Worm (Caenorhabditis elegans) whole organism, L3 larva: Measurements from ENCODE around the gene kxd-1.
A peak's percentile ranks its signal among the peaks of the same experiment; 100 is the strongest.

Experiments used
- R02D3.7 ChIP-seq: fragments of 150-350 bp; optimal IDR thresholded peaks from 2 replicates; lab custom pipeline; 2014; ENCODE audit warnings: missing biosample characterization, missing genetic modification characterization
- ZK546.5 ChIP-seq: sonication (generic microtip); optimal IDR thresholded peaks from 2 replicates; lab custom pipeline; 2017; ENCODE audit warnings: missing biosample characterization, missing genetic modification characterization
- aly-2 ChIP-seq: fragments of 150-350 bp; optimal IDR thresholded peaks from 2 replicates; lab custom pipeline; 2014; ENCODE audit warnings: missing biosample characterization, missing genetic modification characterization
- ama-1 ChIP-seq: fragments of 150-350 bp; optimal IDR thresholded peaks from 2 replicates; lab custom pipeline; 2018
- ceh-28 ChIP-seq: fragments of 150-350 bp; optimal IDR thresholded peaks from 2 replicates; lab custom pipeline; 2014; ENCODE audit warnings: missing biosample characterization, missing genetic modification reagents, missing genetic modification characterization
- ceh-82 ChIP-seq: fragments of 150-350 bp; optimal IDR thresholded peaks from 2 replicates; lab custom pipeline; 2014; ENCODE audit warnings: missing biosample characterization, missing genetic modification characterization
- ceh-9 ChIP-seq: sonication (generic microtip); optimal IDR thresholded peaks from 2 replicates; lab custom pipeline; 2018; ENCODE audit warnings: missing biosample characterization, missing genetic modification characterization
- daf-12 ChIP-seq: fragments of 150-350 bp; optimal IDR thresholded peaks from 2 replicates; lab custom pipeline; 2014; ENCODE audit warnings: missing biosample characterization, missing genetic modification reagents, missing genetic modification characterization
- egl-27 ChIP-seq: sonication (generic microtip); optimal IDR thresholded peaks from 4 replicates; lab custom pipeline; 2017; ENCODE audit warnings: missing biosample characterization, missing genetic modification reagents, missing genetic modification characterization
- egl-5 ChIP-seq: fragments of 150-350 bp; optimal IDR thresholded peaks from 2 replicates; lab custom pipeline; 2017; ENCODE audit warnings: missing biosample characterization, missing genetic modification reagents, missing genetic modification characterization, inconsistent platforms
- elt-1 ChIP-seq: fragments of 150-350 bp; optimal IDR thresholded peaks from 2 replicates; lab custom pipeline; 2014; ENCODE audit warnings: missing biosample characterization, missing genetic modification characterization
- elt-2 ChIP-seq: sonication (generic microtip); optimal IDR thresholded peaks from 2 replicates; lab custom pipeline; 2016; ENCODE audit warnings: missing genetic modification reagents, mild to moderate bottlenecking, missing genetic modification characterization, missing compliant biosample characterization
- elt-3 ChIP-seq, 3 experiments: fragments of 150-350 bp in 1 of 3; sonication (generic microtip) in 2 of 3; optimal IDR thresholded peaks; 2 replicates in 2 of 3; 4 replicates in 1 of 3; lab custom pipeline; 2014 to 2017; ENCODE audit warnings: missing biosample characterization in 3 of 3, missing genetic modification characterization in 3 of 3
- eor-1 ChIP-seq, 2 experiments: fragments of 150-350 bp; optimal IDR thresholded peaks; 2 replicates each; lab custom pipeline; 2014 to 2018; ENCODE audit warnings: missing biosample characterization in 2 of 2, missing genetic modification characterization in 2 of 2
- fkh-10 ChIP-seq: sonication (generic microtip); optimal IDR thresholded peaks from 2 replicates; lab custom pipeline; 2017; ENCODE audit warnings: missing biosample characterization, missing genetic modification reagents, missing genetic modification characterization
- fkh-2 ChIP-seq: fragments of 150-350 bp; optimal IDR thresholded peaks from 2 replicates; lab custom pipeline; 2014; ENCODE audit warnings: missing biosample characterization, missing genetic modification reagents, missing genetic modification characterization
- hmg-11 ChIP-seq: sonication (generic microtip); optimal IDR thresholded peaks from 2 replicates; lab custom pipeline; 2016; ENCODE audit warnings: missing genetic modification characterization, missing compliant biosample characterization
- jun-1 ChIP-seq: fragments of 150-350 bp; optimal IDR thresholded peaks from 2 replicates; lab custom pipeline; 2014; ENCODE audit warnings: missing biosample characterization, missing genetic modification reagents, missing genetic modification characterization
- lin-15B ChIP-seq: fragments of 150-350 bp; optimal IDR thresholded peaks from 2 replicates; lab custom pipeline; 2014; ENCODE audit warnings: missing biosample characterization, missing genetic modification characterization
- lin-39 ChIP-seq: fragments of 150-350 bp; optimal IDR thresholded peaks from 2 replicates; lab custom pipeline; 2018; ENCODE audit warnings: missing biosample characterization, missing genetic modification reagents, missing genetic modification characterization
- lsy-12 ChIP-seq: sonication (generic microtip); optimal IDR thresholded peaks from 2 replicates; lab custom pipeline; 2016; ENCODE audit warnings: mild to moderate bottlenecking, missing genetic modification characterization, missing compliant biosample characterization
- nfya-1 ChIP-seq: sonication (generic microtip); optimal IDR thresholded peaks from 2 replicates; lab custom pipeline; 2017; ENCODE audit warnings: missing genetic modification characterization, mild to moderate bottlenecking, missing compliant biosample characterization, antibody characterized with exemption, moderate library complexity; ENCODE audit not compliant: insufficient read depth
- nhr-11 ChIP-seq: fragments of 150-350 bp; optimal IDR thresholded peaks from 2 replicates; lab custom pipeline; 2014; ENCODE audit warnings: missing biosample characterization, missing genetic modification characterization
- nhr-12 ChIP-seq: fragments of 150-350 bp; optimal IDR thresholded peaks from 2 replicates; lab custom pipeline; 2014; ENCODE audit warnings: missing biosample characterization, missing genetic modification characterization
- nhr-23 ChIP-seq: fragments of 150-350 bp; optimal IDR thresholded peaks from 2 replicates; lab custom pipeline; 2014; ENCODE audit warnings: missing biosample characterization, missing genetic modification reagents, missing genetic modification characterization
- nhr-237 ChIP-seq: fragments of 150-350 bp; optimal IDR thresholded peaks from 2 replicates; lab custom pipeline; 2014; ENCODE audit warnings: missing biosample characterization, missing genetic modification characterization
- nhr-25 ChIP-seq: sonication (generic microtip); optimal IDR thresholded peaks from 2 replicates; lab custom pipeline; 2017; ENCODE audit warnings: missing biosample characterization, missing genetic modification characterization
- nhr-28 ChIP-seq: fragments of 150-350 bp; optimal IDR thresholded peaks from 2 replicates; lab custom pipeline; 2014; ENCODE audit warnings: missing biosample characterization, missing genetic modification characterization
- nhr-43 ChIP-seq: sonication (generic microtip); optimal IDR thresholded peaks from 2 replicates; lab custom pipeline; 2016; ENCODE audit warnings: mild to moderate bottlenecking, missing genetic modification characterization, missing compliant biosample characterization; ENCODE audit not compliant: poor library complexity, severe bottlenecking
- nhr-76 ChIP-seq: fragments of 150-350 bp; sonication (generic microtip); optimal IDR thresholded peaks from 5 replicates; lab custom pipeline; 2014; ENCODE audit warnings: missing biosample characterization, missing genetic modification characterization
- nhr-77 ChIP-seq: fragments of 150-350 bp; optimal IDR thresholded peaks from 2 replicates; lab custom pipeline; 2014; ENCODE audit warnings: missing biosample characterization, missing genetic modification characterization
- pha-4 ChIP-seq: fragments of 150-350 bp; optimal IDR thresholded peaks from 2 replicates; lab custom pipeline; 2014; ENCODE audit warnings: missing biosample characterization, missing genetic modification reagents, missing genetic modification characterization
- pqm-1 ChIP-seq: fragments of 150-350 bp; optimal IDR thresholded peaks from 2 replicates; lab custom pipeline; 2017; ENCODE audit warnings: missing biosample characterization, missing genetic modification characterization, inconsistent platforms
- sea-2 ChIP-seq: fragments of 150-350 bp; sonication (generic microtip); optimal IDR thresholded peaks from 4 replicates; lab custom pipeline; 2014; ENCODE audit warnings: missing biosample characterization, missing genetic modification reagents, missing genetic modification characterization
- skn-1 ChIP-seq: fragments of 150-350 bp; optimal IDR thresholded peaks from 2 replicates; lab custom pipeline; 2014; ENCODE audit warnings: missing biosample characterization, missing genetic modification characterization
- snpc-4 ChIP-seq: fragments of 150-350 bp; optimal IDR thresholded peaks from 2 replicates; lab custom pipeline; 2014; ENCODE audit warnings: missing biosample characterization, missing genetic modification characterization
- tbx-2 ChIP-seq: sonication (generic microtip); optimal IDR thresholded peaks from 2 replicates; lab custom pipeline; 2016; ENCODE audit warnings: mild to moderate bottlenecking, missing genetic modification characterization, missing compliant biosample characterization
- unc-39 ChIP-seq: sonication (generic microtip); optimal IDR thresholded peaks from 4 replicates; lab custom pipeline; 2017; ENCODE audit warnings: missing biosample characterization, missing genetic modification characterization
- unc-62 ChIP-seq: fragments of 150-350 bp; sonication (generic microtip); optimal IDR thresholded peaks from 4 replicates; lab custom pipeline; 2014; ENCODE audit warnings: missing biosample characterization, missing genetic modification reagents, missing genetic modification characterization
- zag-1 ChIP-seq: fragments of 150-350 bp; optimal IDR thresholded peaks from 2 replicates; lab custom pipeline; 2014; ENCODE audit warnings: missing biosample characterization, missing genetic modification characterization
- ztf-11 ChIP-seq: fragments of 150-350 bp; optimal IDR thresholded peaks from 2 replicates; lab custom pipeline; 2014; ENCODE audit warnings: missing biosample characterization, missing genetic modification characterization
- ztf-4 ChIP-seq: fragments of 150-350 bp; optimal IDR thresholded peaks from 2 replicates; lab custom pipeline; 2014; ENCODE audit warnings: missing biosample characterization, missing genetic modification characterization

The kxd-1 gene

DNA sequence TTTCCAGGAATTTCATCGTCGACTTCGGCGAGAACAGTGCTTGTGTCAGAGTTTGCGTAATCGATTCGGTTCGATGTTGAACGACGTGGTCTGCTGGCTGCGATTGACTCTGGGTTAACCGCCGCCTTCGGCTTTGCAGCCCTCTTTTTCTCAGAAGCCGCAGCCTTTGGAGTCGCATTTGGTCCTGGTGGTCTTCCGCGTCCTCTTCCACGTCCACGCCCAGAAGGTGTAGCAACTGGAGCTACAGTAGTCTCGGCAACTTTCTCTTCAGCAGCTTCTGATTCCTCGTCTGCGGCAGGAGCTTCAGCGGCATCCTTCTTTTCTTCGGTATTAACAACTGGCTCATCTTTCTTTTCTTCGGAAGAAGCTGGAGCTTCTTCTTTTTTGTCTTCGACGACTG is 26.5 kb upstream of the kxd-1 start:
- TF ChIP-seq elt-2 (tag; lab: Kevin White, UChicago) = no peak
- TF ChIP-seq ztf-11 (tag; lab: Kevin White, UChicago) = no peak
- no peak for TF ChIP-seq ceh-9 (tag; lab: Kevin White, UChicago)
- TF ChIP-seq nhr-77 (tag; lab: Kevin White, UChicago) = no peak
- no peak for TF ChIP-seq aly-2 (tag; lab: Kevin White, UChicago)
- TF ChIP-seq unc-39 = no peak
- TF ChIP-seq eor-1 (tag; optimal IDR thresholded peaks at IDR 0.05; lab: Kevin White, UChicago) = no peak
- no peak for TF ChIP-seq daf-12 (tag; lab: Kevin White, UChicago)
- no peak for TF ChIP-seq jun-1 (tag; lab: Kevin White, UChicago)
- TF ChIP-seq nhr-237 = no peak

DNA sequence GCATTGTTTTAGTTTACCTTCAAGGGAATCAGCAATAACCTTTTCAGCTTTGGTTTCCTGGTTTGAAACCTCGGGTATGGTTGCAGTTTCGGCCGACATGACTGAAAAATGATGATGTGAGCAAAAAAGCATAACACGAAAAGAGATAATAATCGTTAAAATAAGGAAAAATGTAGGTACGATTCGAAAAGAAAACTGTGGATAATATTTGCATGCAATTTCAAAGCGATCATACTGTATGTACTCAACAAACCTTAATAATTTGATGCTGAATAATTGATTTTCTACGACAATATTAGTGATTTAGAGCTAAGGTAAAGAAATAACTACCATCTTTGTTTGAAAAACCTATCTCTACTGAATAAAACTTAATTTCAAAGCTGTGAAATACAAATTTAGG is 25.2 kb upstream of the kxd-1 start, which contains the start of gene attf-2:
attf-2 (minus strand) TSS at position 101 of the 400 bp plus-strand sequence.
- no peak for TF ChIP-seq skn-1 (tag; lab: Kevin White, UChicago)
- no peak for TF ChIP-seq lin-15B (tag; lab: Kevin White, UChicago)
- no peak for TF ChIP-seq daf-12 (tag; lab: Kevin White, UChicago)
- TF ChIP-seq nhr-43 (tag; lab: Kevin White, UChicago) = no peak
- TF ChIP-seq nhr-77 (tag; lab: Kevin White, UChicago) = no peak
- no peak for TF ChIP-seq nhr-237
- TF ChIP-seq jun-1 (tag; lab: Kevin White, UChicago) = no peak
- TF ChIP-seq fkh-10 (GFP tag; lab: Kevin White, UChicago) = no peak
- TF ChIP-seq ceh-28 (tag; lab: Kevin White, UChicago) = no peak
- TF ChIP-seq egl-27 = no peak
- no peak for TF ChIP-seq ceh-82
- no peak for TF ChIP-seq R02D3.7 (tag; lab: Kevin White, UChicago)
- TF ChIP-seq elt-2 (tag; lab: Kevin White, UChicago) = no peak
- TF ChIP-seq nhr-28 (tag; lab: Kevin White, UChicago) = no peak
- TF ChIP-seq zag-1 (tag; lab: Kevin White, UChicago) = no peak
- TF ChIP-seq unc-62 (GFP tag; lab: Kevin White, UChicago) = no peak

DNA sequence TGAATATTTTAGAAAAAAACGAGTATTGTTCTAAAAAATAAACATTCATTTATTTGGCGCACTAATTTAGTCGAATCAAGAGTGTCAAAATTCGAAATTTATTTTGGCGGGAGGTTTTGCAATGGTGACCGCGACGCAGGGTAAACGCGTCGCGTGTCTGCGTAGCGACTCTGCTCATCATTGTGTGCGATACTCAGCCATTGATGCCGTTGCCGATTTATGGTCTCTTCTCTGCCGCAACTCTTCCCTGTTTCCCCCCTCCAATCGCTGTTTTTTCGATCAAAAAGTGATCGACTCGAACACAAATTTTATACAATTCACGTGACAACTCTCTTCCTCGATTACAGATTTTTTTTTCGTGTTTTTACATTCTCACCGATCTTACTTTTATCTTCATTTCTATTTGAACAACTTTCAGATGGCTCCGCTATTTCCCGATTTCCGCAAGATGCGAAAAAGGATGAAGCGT is 24.7 kb upstream of the kxd-1 start, which contains the start of gene F09G2.2:
F09G2.2 (plus strand) TSS at position 419 of the 469 bp plus-strand sequence.
- peak; percentile 87 for TF ChIP-seq egl-5 (tag; lab: Kevin White, UChicago)
- TF ChIP-seq pha-4 (tag; lab: Kevin White, UChicago) = peak; percentile 89
- no peak for TF ChIP-seq fkh-2 (tag; lab: Kevin White, UChicago)
- no peak for TF ChIP-seq nhr-28 (tag; lab: Kevin White, UChicago)
- peak; percentile 46 for TF ChIP-seq egl-27
- no peak for TF ChIP-seq unc-39
- TF ChIP-seq nhr-43 (tag; lab: Kevin White, UChicago) = peak; percentile 86
- TF ChIP-seq nhr-25 = peak; percentile 96
- TF ChIP-seq tbx-2 (tag; lab: Kevin White, UChicago) = peak; percentile 45
- no peak for TF ChIP-seq sea-2 (GFP tag; lab: Kevin White, UChicago)
- TF ChIP-seq lin-39 (tag; lab: Kevin White, UChicago) = peak; percentile 97
- TF ChIP-seq nhr-237 = no peak
- TF ChIP-seq fkh-10 (GFP tag; lab: Kevin White, UChicago) = peak; percentile 8
- peak; percentile 94 for TF ChIP-seq jun-1 (tag; lab: Kevin White, UChicago)
- TF ChIP-seq ceh-82 = peak; percentile 2
- peak; percentile 89 for TF ChIP-seq elt-2 (tag; lab: Kevin White, UChicago)
- no peak for TF ChIP-seq nhr-76
- peak; percentile 82 for TF ChIP-seq hmg-11 (tag; lab: Kevin White, UChicago)
- TF ChIP-seq lin-15B (tag; lab: Kevin White, UChicago) = peak; percentile 92
- TF ChIP-seq lsy-12 = peak; percentile 67
- TF ChIP-seq elt-3 (tag; optimal IDR thresholded peaks at IDR 0.05; lab: Kevin White, UChicago) = no peak
- TF ChIP-seq R02D3.7 (tag; lab: Kevin White, UChicago) = peak; percentile 71
- TF ChIP-seq nhr-12 (tag; lab: Kevin White, UChicago) = no peak
- no peak for TF ChIP-seq nhr-11 (tag; lab: Kevin White, UChicago)
- peak; percentile 64 for TF ChIP-seq ceh-28 (tag; lab: Kevin White, UChicago)
- peak; percentile 82 for TF ChIP-seq snpc-4 (tag; lab: Kevin White, UChicago)
- TF ChIP-seq ama-1 (lab: Kevin White, UChicago) = peak; percentile 78
- no peak for TF ChIP-seq ceh-9 (tag; lab: Kevin White, UChicago)
- TF ChIP-seq nfya-1 (tag; lab: Kevin White, UChicago) = peak; percentile 95
- peak; percentile 96 for TF ChIP-seq nhr-23
- TF ChIP-seq pqm-1 (tag; lab: Kevin White, UChicago) = peak; percentile 75
- peak; percentile 32 for TF ChIP-seq ztf-4
- peak; percentile 90 for TF ChIP-seq skn-1 (tag; lab: Kevin White, UChicago)
- peak; percentile 59 for TF ChIP-seq elt-1 (tag; lab: Kevin White, UChicago)
- peak; percentile 16 for TF ChIP-seq ZK546.5
